Fruit fly (Drosophila melanogaster): ENCODE results near the gene Cbs.
A peak's percentile ranks its signal among the peaks of the same experiment; 100 is the strongest.

Cbs gene

dm6 chrX:21058991-21059390 is 14.1 kb downstream of the Cbs start (continued):
- TF ChIP-seq CG31441 (GFP tag; IDR thresholded peaks at IDR 0.05) (peak; percentile 92), CG17359 (tag; optimal IDR thresholded peaks at IDR 0.05) (peak; percentile 93), CG9437 (GFP tag; optimal IDR thresholded peaks at IDR 0.05) (peak; percentile 81), CG10959 (GFP tag; IDR thresholded peaks at IDR 0.05) (peak; percentile 81), Atf6 (GFP tag; IDR thresholded peaks at IDR 0.05) (peak; percentile 79; the same call in 1 of the 2 replicates), ftz-f1 (GFP tag; optimal IDR thresholded peaks at IDR 0.05) (no peak), h (optimal IDR thresholded peaks at IDR 0.05) (no peak), CG12236 (GFP tag; optimal IDR thresholded peaks at IDR 0.05) (peak; percentile 65), CG15269 (tag; optimal IDR thresholded peaks at IDR 0.05) (peak; percentile 94), CG18764 (GFP tag; optimal IDR thresholded peaks at IDR 0.05) (peak; percentile 79), yki (optimal IDR thresholded peaks at IDR 0.05) (no peak), CG12769 (tag; optimal IDR thresholded peaks at IDR 0.05) (peak; percentile 93), CHES-1-like (GFP tag; optimal IDR thresholded peaks at IDR 0.05) (peak; percentile 89), dimm (GFP tag; IDR thresholded peaks at IDR 0.05) (peak; percentile 66), H15 (GFP tag; IDR thresholded peaks at IDR 0.05) (peak; percentile 80), usp (GFP tag; optimal IDR thresholded peaks at IDR 0.05) (no peak), CG10462 (GFP tag; optimal IDR thresholded peaks at IDR 0.05) (peak; percentile 85), Aef1 (GFP tag; IDR thresholded peaks at IDR 0.05) (peak; percentile 75), CG6689 (GFP tag; IDR thresholded peaks at IDR 0.05) (peak; percentile 82), CG17802 (tag; optimal IDR thresholded peaks at IDR 0.05) (peak; percentile 77), CG6813 (GFP tag; optimal IDR thresholded peaks at IDR 0.05) (peak; percentile 86), Awh (GFP tag; IDR thresholded peaks at IDR 0.05) (peak; percentile 81), ken (GFP tag; IDR thresholded peaks at IDR 0.05) (peak; percentile 89), CG6175 (GFP tag; IDR thresholded peaks at IDR 0.05) (peak; percentile 49; the same call in 1 of the 3 replicates), cas (GFP tag; IDR thresholded peaks at IDR 0.05) (no peak), tx (GFP tag; optimal IDR thresholded peaks at IDR 0.05) (peak; percentile 89), gcm (GFP tag; optimal IDR thresholded peaks at IDR 0.05) (peak; percentile 91), CG11085 (GFP tag; IDR thresholded peaks at IDR 0.05) (peak; percentile 31; the same call in 1 of the 2 replicates), peb (GFP tag; IDR thresholded peaks at IDR 0.05) (peak; percentile 42; the same call in 1 of the 2 replicates), Dbx (GFP tag; IDR thresholded peaks at IDR 0.05) (0 out of 3 replicates have a peak, but pooled peaks have one; percentile 42), sd (tag; optimal IDR thresholded peaks at IDR 0.05) (peak; percentile 72), CG15601 (tag; optimal IDR thresholded peaks at IDR 0.05) (peak; percentile 91), Jarid2 (GFP tag; optimal IDR thresholded peaks at IDR 0.05) (peak; percentile 49), Neu2 (GFP tag; optimal IDR thresholded peaks at IDR 0.05; ENCODE audit: borderline replicate concordance) (no peak), ERR (GFP tag; optimal IDR thresholded peaks at IDR 0.05) (peak; percentile 84), ro (GFP tag; IDR thresholded peaks at IDR 0.05) (peak; percentile 38; the same call in 1 of the 2 replicates), CG11247 (GFP tag; IDR thresholded peaks at IDR 0.05) (peak; percentile 69), Ravus (GFP tag; IDR thresholded peaks at IDR 0.05) (peak; percentile 29; the same call in 1 of the 2 replicates), Drgx (GFP tag; IDR thresholded peaks at IDR 0.05) (peak; percentile 63), CG7928 (GFP tag; optimal IDR thresholded peaks at IDR 0.05) (peak; percentile 52), TFAM (GFP tag; optimal IDR thresholded peaks at IDR 0.05) (peak; percentile 31), Ada2b (GFP tag; IDR thresholded peaks at IDR 0.05) (peak; percentile 87), Sox100B (GFP tag; optimal IDR thresholded peaks at IDR 0.05) (peak; percentile 86), CG33557 (GFP tag; optimal IDR thresholded peaks at IDR 0.05) (peak; percentile 85), CG7357 (GFP tag; IDR thresholded peaks at IDR 0.05) (peak; percentile 56; the same call in 1 of the 3 replicates), Stat92E (GFP tag; optimal IDR thresholded peaks at IDR 0.05) (peak in 1 of 3 experiments; percentile 69), CG3065 (GFP tag; optimal IDR thresholded peaks at IDR 0.05) (peak; percentile 80), Eip74EF (GFP tag; optimal IDR thresholded peaks at IDR 0.05) (peak in 1 of 2 experiments; percentile 94), kay (GFP tag; optimal IDR thresholded peaks at IDR 0.05) (peak; percentile 73), CG10366 (GFP tag; IDR thresholded peaks at IDR 0.05) (peak; percentile 89), CG12744 (GFP tag; optimal IDR thresholded peaks at IDR 0.05) (peak; percentile 72), mirr (GFP tag; optimal IDR thresholded peaks at IDR 0.05) (peak; percentile 48)

Measured in whole organism, embryonic.